Fruit fly (Drosophila melanogaster): Measurements from ENCODE around the gene Ag5r2.

Ag5r2 gene

dm6 chrX:14765737-14766253 is 18.1 kb downstream of the Ag5r2 start, which contains the start of gene CG15890 (continued):
- TF ChIP-seq unc-4 (GFP tag; IDR thresholded peaks at IDR 0.05; ENCODE audit: partially characterized antibody) (no peak), BEAF-32 (GFP tag; optimal IDR thresholded peaks at IDR 0.05) (no peak), CG13424 (tag; optimal IDR thresholded peaks at IDR 0.05) (peak; percentile 72), Awh (GFP tag; IDR thresholded peaks at IDR 0.05) (no peak), MESR4 (GFP tag; optimal IDR thresholded peaks at IDR 0.05) (no peak), CG7271 (tag; optimal IDR thresholded peaks at IDR 0.05) (no peak), ttk (GFP tag; IDR thresholded peaks at IDR 0.05) (peak; percentile 42; the same call in 1 of the 2 replicates), crol (GFP tag; IDR thresholded peaks at IDR 0.05) (no peak), CG12659 (GFP tag; optimal IDR thresholded peaks at IDR 0.05) (peak; percentile 61), CG14860 (GFP tag; IDR thresholded peaks at IDR 0.05; ENCODE audit: partially characterized antibody) (no peak), CG18262 (tag; optimal IDR thresholded peaks at IDR 0.05) (peak; percentile 79), CG3065 (GFP tag; optimal IDR thresholded peaks at IDR 0.05) (no peak), gce (GFP tag; IDR thresholded peaks at IDR 0.05) (0 out of 3 replicates have a peak, but pooled peaks have one; percentile 7), CG2129 (GFP tag; IDR thresholded peaks at IDR 0.05; ENCODE audit: partially characterized antibody) (no peak), gt (GFP tag; IDR thresholded peaks at IDR 0.05) (no peak), CG11723 (GFP tag; optimal IDR thresholded peaks at IDR 0.05) (peak; percentile 39), nau (GFP tag; optimal IDR thresholded peaks at IDR 0.05) (peak; percentile 64), mam (GFP tag; optimal IDR thresholded peaks at IDR 0.05) (no peak), GATAe (GFP tag; conservative IDR thresholded peaks at IDR 0.05) (no peak), HHEX (GFP tag; optimal IDR thresholded peaks at IDR 0.05) (peak; percentile 69), Chrac-16 (GFP tag; optimal IDR thresholded peaks at IDR 0.05) (peak; percentile 30), CG11093 (GFP tag; IDR thresholded peaks at IDR 0.05) (no peak), ase (GFP tag; IDR thresholded peaks at IDR 0.05) (no peak), lmd (GFP tag; IDR thresholded peaks at IDR 0.05) (peak; percentile 65), row (GFP tag; IDR thresholded peaks at IDR 0.05) (peak; percentile 66), NC2β (GFP tag; optimal IDR thresholded peaks at IDR 0.05) (no peak), Stat92E (GFP tag; optimal IDR thresholded peaks at IDR 0.05) (no peak), CG12299 (tag; optimal IDR thresholded peaks at IDR 0.05) (no peak), dmrt99B (tag; optimal IDR thresholded peaks at IDR 0.05) (peak; percentile 84), CG3407 (GFP tag; optimal IDR thresholded peaks at IDR 0.05) (no peak), Hr51 (GFP tag; optimal IDR thresholded peaks at IDR 0.05) (peak in 1 of 2 experiments; percentile 85), disco-r (GFP tag; optimal IDR thresholded peaks at IDR 0.05) (no peak), CG1529 (GFP tag; optimal IDR thresholded peaks at IDR 0.05) (peak; percentile 59), Usf (GFP tag; optimal IDR thresholded peaks at IDR 0.05) (no peak), al (GFP tag; IDR thresholded peaks at IDR 0.05) (peak; percentile 15; the same call in 1 of the 2 replicates), Trl (optimal IDR thresholded peaks at IDR 0.05) (no peak), Trl (GFP tag; optimal IDR thresholded peaks at IDR 0.05) (no peak), CG14667 (GFP tag; IDR thresholded peaks at IDR 0.05) (no peak), CG18599 (GFP tag; optimal IDR thresholded peaks at IDR 0.05) (peak; percentile 63), fd102C (GFP tag; optimal IDR thresholded peaks at IDR 0.05) (no peak), CG12155 (GFP tag; optimal IDR thresholded peaks at IDR 0.05) (peak; percentile 4), sd (tag; optimal IDR thresholded peaks at IDR 0.05) (peak; percentile 4), CG17612 (GFP tag; IDR thresholded peaks at IDR 0.05) (no peak), chinmo (GFP tag; IDR thresholded peaks at IDR 0.05; ENCODE audit: partially characterized antibody) (no peak), CG4854 (GFP tag; optimal IDR thresholded peaks at IDR 0.05) (no peak), D (optimal IDR thresholded peaks at IDR 0.05) (no peak), D (GFP tag; optimal IDR thresholded peaks at IDR 0.05) (peak; percentile 36), H15 (GFP tag; IDR thresholded peaks at IDR 0.05) (no peak), CG13287 (GFP tag; IDR thresholded peaks at IDR 0.05; ENCODE audit: partially characterized antibody) (no peak), CG13775 (GFP tag; optimal IDR thresholded peaks at IDR 0.05) (peak; percentile 58)
